Worm (Caenorhabditis elegans): Measurements from ENCODE around the gene rps-24.

DNA sequence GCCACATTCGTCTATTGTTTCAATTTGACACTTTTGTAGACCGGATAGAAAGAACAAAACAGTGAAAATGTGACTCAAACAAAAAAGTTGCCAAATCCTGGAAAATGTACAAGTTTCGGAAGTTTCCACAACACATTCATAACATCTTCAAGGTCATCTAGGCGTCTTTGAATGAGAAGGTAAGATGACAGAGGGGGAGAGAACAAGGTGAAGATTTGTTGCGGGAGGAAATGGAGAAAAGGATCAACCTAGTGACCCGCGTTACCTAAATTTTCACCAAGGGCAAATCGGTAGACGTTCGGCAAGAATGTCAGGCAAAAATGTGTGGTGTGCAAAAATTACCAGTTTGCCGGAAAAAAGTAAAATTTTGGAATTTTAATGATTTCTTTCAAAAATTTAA, 7.9 kb upstream of the rps-24 start:
- TF ChIP-seq him-1 (tag; optimal IDR thresholded peaks at IDR 0.05) (no peak), W03F9.2 (tag; optimal IDR thresholded peaks at IDR 0.05) (no peak)

All from whole organism, L4/young adult.